Fruit fly (Drosophila melanogaster): Measurements from ENCODE around the gene Nepl15.

Gene Nepl15

dm6 chr3R:22750534-22750947, 15.4 kb downstream of the Nepl15 start, which contains the start of the genes rumi, CG7029 and Usp12-46 (continued):
- TF ChIP-seq zfh2 (GFP tag; optimal IDR thresholded peaks at IDR 0.05) (peak; percentile 93), pan (optimal IDR thresholded peaks at IDR 0.05) (no peak), pan (GFP tag; optimal IDR thresholded peaks at IDR 0.05 in 1 of 2, IDR thresholded peaks at IDR 0.05 in 1 of 2) (peak in 1 of 2 experiments; percentile 88), tgo (GFP tag; IDR thresholded peaks at IDR 0.05) (peak; percentile 80), CG2712 (tag; optimal IDR thresholded peaks at IDR 0.05) (peak; percentile 91), tup (GFP tag; optimal IDR thresholded peaks at IDR 0.05) (peak; percentile 38), trh (GFP tag; optimal IDR thresholded peaks at IDR 0.05) (peak; percentile 43), CG11247 (GFP tag; IDR thresholded peaks at IDR 0.05) (peak; percentile 69), CG12769 (tag; optimal IDR thresholded peaks at IDR 0.05) (no peak), CG10654 (GFP tag; optimal IDR thresholded peaks at IDR 0.05) (peak; percentile 87), Rx (GFP tag; IDR thresholded peaks at IDR 0.05) (peak; percentile 80), CG11695 (GFP tag; IDR thresholded peaks at IDR 0.05) (peak; percentile 73; the same call in 2 of the 3 replicates), Fer2 (tag; optimal IDR thresholded peaks at IDR 0.05) (peak; percentile 66), pho (GFP tag; optimal IDR thresholded peaks at IDR 0.05) (peak; percentile 87), CG7928 (GFP tag; optimal IDR thresholded peaks at IDR 0.05) (peak; percentile 58), NK7.1 (GFP tag; optimal IDR thresholded peaks at IDR 0.05) (peak; percentile 81), CG6854 (GFP tag; optimal IDR thresholded peaks at IDR 0.05) (no peak), CG14441 (GFP tag; IDR thresholded peaks at IDR 0.05) (peak; percentile 84), CG8359 (GFP tag; optimal IDR thresholded peaks at IDR 0.05; ENCODE audit: borderline replicate concordance) (peak; percentile 32), nerfin-2 (GFP tag; IDR thresholded peaks at IDR 0.05; ENCODE audit: partially characterized antibody) (peak; percentile 53; the same call in 1 of the 2 replicates), CG6654 (GFP tag; optimal IDR thresholded peaks at IDR 0.05) (peak; percentile 44), Hsf (GFP tag; optimal IDR thresholded peaks at IDR 0.05) (peak; percentile 92), stwl (tag; optimal IDR thresholded peaks at IDR 0.05) (peak; percentile 88), Awh (GFP tag; IDR thresholded peaks at IDR 0.05) (peak; percentile 63), GATAe (GFP tag; conservative IDR thresholded peaks at IDR 0.05) (peak; percentile 28; the same call in 1 of the 2 replicates), slp2 (GFP tag; optimal IDR thresholded peaks at IDR 0.05) (peak; percentile 87), Ets97D (GFP tag; optimal IDR thresholded peaks at IDR 0.05) (peak; percentile 89), lmd (GFP tag; IDR thresholded peaks at IDR 0.05) (peak; percentile 84), zf30C (GFP tag; optimal IDR thresholded peaks at IDR 0.05) (no peak), CG10431 (GFP tag; optimal IDR thresholded peaks at IDR 0.05) (peak; percentile 64), schlank (tag; optimal IDR thresholded peaks at IDR 0.05) (peak; percentile 59), CG4424 (GFP tag; optimal IDR thresholded peaks at IDR 0.05) (peak; percentile 88), tx (GFP tag; optimal IDR thresholded peaks at IDR 0.05) (peak; percentile 85), crc (GFP tag; optimal IDR thresholded peaks at IDR 0.05) (peak; percentile 74), CG14965 (GFP tag; optimal IDR thresholded peaks at IDR 0.05; ENCODE audit: borderline replicate concordance) (no peak), hb (GFP tag; IDR thresholded peaks at IDR 0.05; ENCODE audit: partially characterized antibody) (peak; percentile 64; the same call in 1 of the 3 replicates), lab (GFP tag; optimal IDR thresholded peaks at IDR 0.05) (peak; percentile 90), Hr51 (GFP tag; optimal IDR thresholded peaks at IDR 0.05) (peak; percentile 86 to 90), aop (GFP tag; IDR thresholded peaks at IDR 0.05) (peak; percentile 43; the same call in 1 of the 2 replicates), CG4328 (GFP tag; optimal IDR thresholded peaks at IDR 0.05) (peak; percentile 76), en (GFP tag; optimal IDR thresholded peaks at IDR 0.05) (peak; percentile 77), dati (GFP tag; IDR thresholded peaks at IDR 0.05) (0 out of 2 replicates have a peak, but pooled peaks have one; percentile 39), gce (GFP tag; IDR thresholded peaks at IDR 0.05) (peak; percentile 81), E2f2 (GFP tag; IDR thresholded peaks at IDR 0.05) (peak; percentile 63), CG2875 (GFP tag; optimal IDR thresholded peaks at IDR 0.05) (peak; percentile 46), mam (GFP tag; optimal IDR thresholded peaks at IDR 0.05) (peak; percentile 91), tll (GFP tag; optimal IDR thresholded peaks at IDR 0.05) (peak in 1 of 2 experiments; percentile 35), D (optimal IDR thresholded peaks at IDR 0.05) (no peak), D (GFP tag; optimal IDR thresholded peaks at IDR 0.05) (peak; percentile 69), CG4404 (GFP tag; IDR thresholded peaks at IDR 0.05) (peak; percentile 72), sima (GFP tag; optimal IDR thresholded peaks at IDR 0.05) (no peak)
